Fruit fly (Drosophila melanogaster) whole organism, embryonic: ENCODE data around the gene SrpRalpha.

Experiments
- B-H2 ChIP-seq: fragments of 200-800 bp; sonication (Bioruptor generic); optimal IDR thresholded peaks from 2 replicates; lab custom pipeline; 2018; ENCODE audit warnings: missing biosample characterization, mild to moderate bottlenecking, missing genetic modification characterization
- CG10366 ChIP-seq: fragments of 200-800 bp; sonication (Bioruptor generic); IDR thresholded peaks from 2 replicates; pipeline ENCODE4 v1.3.6; 2022; ENCODE audit warnings: missing biosample characterization, missing genetic modification characterization
- CG12071 ChIP-seq: fragments of 200-800 bp; sonication (Bioruptor generic); optimal IDR thresholded peaks from 3 replicates; lab custom pipeline; 2018; ENCODE audit warnings: missing biosample characterization, mild to moderate bottlenecking, missing genetic modification characterization
- CG12104 ChIP-seq: fragments of 200-800 bp; sonication (Bioruptor generic); optimal IDR thresholded peaks from 3 replicates; lab custom pipeline; 2016; ENCODE audit warnings: missing biosample characterization, missing genetic modification characterization
- CG12155 ChIP-seq: fragments of 200-800 bp; sonication (Bioruptor generic); optimal IDR thresholded peaks from 3 replicates; lab custom pipeline; 2016; ENCODE audit warnings: missing biosample characterization, missing genetic modification characterization
- CG12236 ChIP-seq: fragments of 200-800 bp; sonication (Bioruptor generic); optimal IDR thresholded peaks from 2 replicates; lab custom pipeline; 2016; ENCODE audit warnings: missing biosample characterization, missing genetic modification characterization
- CG12659 ChIP-seq: fragments of 200-800 bp; sonication (Bioruptor generic); optimal IDR thresholded peaks from 3 replicates; lab custom pipeline; 2017; ENCODE audit warnings: mild to moderate bottlenecking, missing biosample characterization, missing genetic modification reagents, missing genetic modification characterization
- CG13296 ChIP-seq: fragments of 200-800 bp; sonication (Bioruptor generic); optimal IDR thresholded peaks from 3 replicates; lab custom pipeline; 2018; ENCODE audit warnings: missing biosample characterization, mild to moderate bottlenecking, missing genetic modification characterization
- CG14014 ChIP-seq: fragments of 200-800 bp; sonication (Bioruptor generic); IDR thresholded peaks from 2 replicates; pipeline ENCODE4 v1.3.6; 2022; ENCODE audit warnings: missing biosample characterization, missing genetic modification characterization
- CG14050 ChIP-seq: fragments of 200-800 bp; sonication (Bioruptor generic); IDR thresholded peaks from 3 replicates; pipeline ENCODE4 v1.3.6; 2022; ENCODE audit warnings: missing biosample characterization, missing genetic modification characterization
- CG14441 ChIP-seq: fragments of 200-800 bp; sonication (Bioruptor generic); IDR thresholded peaks from 2 replicates; pipeline ENCODE4 v1.3.6; 2022; ENCODE audit warnings: missing biosample characterization, missing genetic modification characterization
- CG14710 ChIP-seq: fragments of 200-800 bp; sonication (Bioruptor generic); optimal IDR thresholded peaks from 3 replicates; lab custom pipeline; 2019; ENCODE audit warnings: missing biosample characterization, mild to moderate bottlenecking, missing genetic modification characterization, moderate library complexity
- CG2199 ChIP-seq: fragments of 200-800 bp; sonication (Bioruptor generic); IDR thresholded peaks from 3 replicates; pipeline ENCODE4 v1.3.6; 2022; ENCODE audit warnings: missing biosample characterization, missing genetic modification characterization
- CG2712 ChIP-seq: fragments of 200-800 bp; optimal IDR thresholded peaks from 3 replicates; lab custom pipeline; 2019; ENCODE audit warnings: missing biosample characterization, mild to moderate bottlenecking, missing genetic modification characterization, moderate library complexity
- CG2875 ChIP-seq: fragments of 200-800 bp; sonication (Bioruptor generic); optimal IDR thresholded peaks from 2 replicates; lab custom pipeline; 2017; ENCODE audit warnings: missing biosample characterization, mild to moderate bottlenecking, missing genetic modification characterization, missing genetic modification reagents
- CG3407 ChIP-seq: fragments of 200-800 bp; sonication (Bioruptor generic); optimal IDR thresholded peaks from 2 replicates; lab custom pipeline; 2018; ENCODE audit warnings: missing biosample characterization, mild to moderate bottlenecking, missing genetic modification characterization
- CG34224 ChIP-seq: fragments of 200-800 bp; sonication (Bioruptor generic); IDR thresholded peaks from 3 replicates; pipeline ENCODE4 v1.3.6; 2022; ENCODE audit warnings: missing biosample characterization, missing genetic modification characterization; ENCODE audit not compliant: partially characterized antibody
- CG34376 ChIP-seq: fragments of 200-800 bp; sonication (Bioruptor generic); optimal IDR thresholded peaks from 2 replicates; lab custom pipeline; 2018; ENCODE audit warnings: missing biosample characterization, mild to moderate bottlenecking, missing genetic modification characterization
- CG3995 ChIP-seq: fragments of 200-800 bp; sonication (Bioruptor generic); optimal IDR thresholded peaks from 3 replicates; lab custom pipeline; 2016; ENCODE audit warnings: missing biosample characterization, missing genetic modification characterization
- CG5180 ChIP-seq: fragments of 200-800 bp; sonication (Bioruptor generic); optimal IDR thresholded peaks from 3 replicates; lab custom pipeline; 2017; ENCODE audit warnings: missing biosample characterization, missing genetic modification characterization, mild to moderate bottlenecking, moderate library complexity, missing genetic modification reagents
- CG7786 ChIP-seq: fragments of 200-800 bp; sonication (Bioruptor generic); optimal IDR thresholded peaks from 2 replicates; lab custom pipeline; 2016; ENCODE audit warnings: missing biosample characterization, missing genetic modification characterization
- CG8281 ChIP-seq: fragments of 200-800 bp; sonication (Bioruptor generic); optimal IDR thresholded peaks from 2 replicates; lab custom pipeline; 2018; ENCODE audit warnings: missing biosample characterization, mild to moderate bottlenecking, missing genetic modification characterization, moderate library complexity
- CG9215 ChIP-seq: fragments of 200-800 bp; sonication (Bioruptor generic); IDR thresholded peaks from 2 replicates; pipeline ENCODE4 v1.3.6; 2022; ENCODE audit warnings: missing biosample characterization, missing genetic modification characterization
- CTCF ChIP-seq: fragments of 200-800 bp; sonication (Bioruptor generic); optimal IDR thresholded peaks from 2 replicates; lab custom pipeline; 2017; ENCODE audit warnings: missing biosample characterization, mild to moderate bottlenecking, missing genetic modification characterization, moderate library complexity
- CkIIα-i1 ChIP-seq: fragments of 200-800 bp; sonication (Bioruptor generic); IDR thresholded peaks from 2 replicates; pipeline ENCODE4 v1.3.6; 2022; ENCODE audit warnings: missing biosample characterization, missing genetic modification characterization
- HLH54F ChIP-seq: fragments of 200-800 bp; sonication (Bioruptor generic); optimal IDR thresholded peaks from 3 replicates; lab custom pipeline; 2016; ENCODE audit warnings: missing biosample characterization, missing genetic modification characterization
- HmgZ ChIP-seq: fragments of 200-800 bp; sonication (Bioruptor generic); optimal IDR thresholded peaks from 2 replicates; lab custom pipeline; 2018; ENCODE audit warnings: missing biosample characterization, mild to moderate bottlenecking, missing genetic modification characterization
- MTF-1 ChIP-seq: fragments of 200-800 bp; sonication (Bioruptor generic); optimal IDR thresholded peaks from 2 replicates; lab custom pipeline; 2018; ENCODE audit warnings: missing biosample characterization, mild to moderate bottlenecking, missing genetic modification characterization, borderline replicate concordance
- NC2α ChIP-seq: fragments of 200-800 bp; sonication (Bioruptor generic); optimal IDR thresholded peaks from 2 replicates; lab custom pipeline; 2016; ENCODE audit warnings: missing biosample characterization, missing genetic modification characterization
- Nf-YA ChIP-seq: fragments of 200-800 bp; sonication (Bioruptor generic); IDR thresholded peaks from 2 replicates; pipeline ENCODE4 v1.3.6; 2022; ENCODE audit warnings: missing biosample characterization, missing genetic modification characterization
- Oli ChIP-seq: fragments of 200-800 bp; sonication (Bioruptor generic); optimal IDR thresholded peaks from 2 replicates; lab custom pipeline; 2018; ENCODE audit warnings: missing biosample characterization, mild to moderate bottlenecking, missing genetic modification characterization, moderate library complexity
- Scr ChIP-seq: fragments of 200-800 bp; sonication (Bioruptor generic); IDR thresholded peaks from 2 replicates; pipeline ENCODE4 v1.3.6; 2022; ENCODE audit warnings: missing biosample characterization, missing genetic modification characterization; ENCODE audit not compliant: partially characterized antibody
- Sox102F ChIP-seq: fragments of 200-800 bp; sonication (Bioruptor generic); optimal IDR thresholded peaks from 2 replicates; lab custom pipeline; 2018; ENCODE audit warnings: missing biosample characterization, mild to moderate bottlenecking, missing genetic modification characterization, moderate library complexity
- Spps ChIP-seq: fragments of 200-800 bp; sonication (Bioruptor generic); optimal IDR thresholded peaks from 2 replicates; lab custom pipeline; 2018; ENCODE audit warnings: missing biosample characterization, mild to moderate bottlenecking, missing genetic modification characterization
- TFAM ChIP-seq: fragments of 200-800 bp; sonication (Bioruptor generic); optimal IDR thresholded peaks from 2 replicates; lab custom pipeline; 2017; ENCODE audit warnings: missing biosample characterization, missing genetic modification characterization, inconsistent platforms
- btn ChIP-seq: fragments of 200-800 bp; sonication (Bioruptor generic); optimal IDR thresholded peaks from 2 replicates; lab custom pipeline; 2016; ENCODE audit warnings: missing biosample characterization, missing genetic modification characterization
- cas ChIP-seq: fragments of 200-800 bp; sonication (Bioruptor generic); IDR thresholded peaks from 2 replicates; pipeline ENCODE4 v1.3.6; 2022; ENCODE audit warnings: missing biosample characterization, missing genetic modification characterization
- crc ChIP-seq: fragments of 200-800 bp; sonication (Bioruptor generic); optimal IDR thresholded peaks from 2 replicates; lab custom pipeline; 2016; ENCODE audit warnings: missing biosample characterization, missing genetic modification characterization
- cwo ChIP-seq: fragments of 200-800 bp; sonication (Bioruptor generic); optimal IDR thresholded peaks from 3 replicates; lab custom pipeline; 2017; ENCODE audit warnings: missing biosample characterization, missing genetic modification characterization, mild to moderate bottlenecking, moderate library complexity, missing genetic modification reagents
- esg ChIP-seq: fragments of 200-800 bp; sonication (Bioruptor generic); conservative IDR thresholded peaks from 2 replicates; pipeline ENCODE4 v1.3.6; 2022; ENCODE audit warnings: missing biosample characterization, missing genetic modification characterization
- fru ChIP-seq: fragments of >200 bp; optimal IDR thresholded peaks from 2 replicates; lab custom pipeline; 2017
- ham ChIP-seq: fragments of 200-800 bp; sonication (Bioruptor generic); IDR thresholded peaks from 2 replicates; pipeline ENCODE4 v1.3.6; 2022; ENCODE audit warnings: missing biosample characterization, missing genetic modification characterization
- lbe ChIP-seq: fragments of 200-800 bp; sonication (Bioruptor generic); optimal IDR thresholded peaks from 2 replicates; lab custom pipeline; 2016; ENCODE audit warnings: missing biosample characterization, mild to moderate bottlenecking, missing genetic modification characterization
- nau ChIP-seq: fragments of 200-800 bp; sonication (Bioruptor generic); optimal IDR thresholded peaks from 3 replicates; lab custom pipeline; 2017; ENCODE audit warnings: missing biosample characterization, mild to moderate bottlenecking, missing genetic modification characterization, missing genetic modification reagents
- nerfin-2 ChIP-seq: fragments of 200-800 bp; sonication (Bioruptor generic); IDR thresholded peaks from 2 replicates; pipeline ENCODE4 v1.3.6; 2022; ENCODE audit warnings: missing biosample characterization, missing genetic modification characterization; ENCODE audit not compliant: partially characterized antibody
- nmo ChIP-seq: fragments of 200-800 bp; sonication (Bioruptor generic); optimal IDR thresholded peaks from 2 replicates; lab custom pipeline; 2018; ENCODE audit warnings: missing biosample characterization, mild to moderate bottlenecking, missing genetic modification characterization, moderate library complexity
- odd ChIP-seq: fragments of 200-800 bp; sonication (Bioruptor generic); optimal IDR thresholded peaks from 2 replicates; lab custom pipeline; 2017; ENCODE audit warnings: missing biosample characterization, mild to moderate bottlenecking, missing genetic modification characterization
- onecut ChIP-seq: fragments of 200-800 bp; sonication (Bioruptor generic); IDR thresholded peaks from 2 replicates; pipeline ENCODE4 v1.3.6; 2022; ENCODE audit warnings: missing biosample characterization, missing genetic modification characterization
- pho ChIP-seq: fragments of 200-800 bp; sonication (Bioruptor generic); optimal IDR thresholded peaks from 2 replicates; lab custom pipeline; 2016; ENCODE audit warnings: missing biosample characterization, missing genetic modification characterization
- sug ChIP-seq: fragments of 200-800 bp; optimal IDR thresholded peaks from 2 replicates; lab custom pipeline; 2019; ENCODE audit warnings: missing biosample characterization, mild to moderate bottlenecking, missing genetic modification characterization, moderate library complexity
- unpg ChIP-seq: fragments of 200-800 bp; sonication (Bioruptor generic); optimal IDR thresholded peaks from 3 replicates; lab custom pipeline; 2018; ENCODE audit warnings: missing biosample characterization, mild to moderate bottlenecking, missing genetic modification characterization, moderate library complexity
- zfh1 ChIP-seq: fragments of 200-800 bp; sonication (Bioruptor generic); IDR thresholded peaks from 3 replicates; pipeline ENCODE4 v1.3.6; 2022; ENCODE audit warnings: missing biosample characterization, missing genetic modification characterization

SrpRalpha gene

dm6 chrX:11146598-11147176, 17.8 kb upstream of the SrpRalpha start (continued):
- TF ChIP-seq pho (GFP tag; lab: Kevin White, UChicago), result no peak
- TF ChIP-seq CG7786 (GFP tag; lab: Kevin White, UChicago), result peak; percentile 3
- TF ChIP-seq CTCF (GFP tag; lab: Kevin White, UChicago), result no peak
- no peak for TF ChIP-seq Nf-YA (GFP tag; lab: Robert Waterston, UW)
- TF ChIP-seq lbe (GFP tag; lab: Kevin White, UChicago), result no peak
- TF ChIP-seq ham, result no peak
- TF ChIP-seq cas (GFP tag; lab: Robert Waterston, UW), result no peak
- no peak for TF ChIP-seq CkIIα-i1 (GFP tag; lab: Robert Waterston, UW)
- no peak for TF ChIP-seq CG9215 (GFP tag; lab: Robert Waterston, UW)
- TF ChIP-seq CG10366 (GFP tag; lab: Robert Waterston, UW), result peak; percentile 36; the same call in 1 of the 2 replicates
- no peak for TF ChIP-seq nerfin-2 (GFP tag; lab: Robert Waterston, UW)
- no peak for TF ChIP-seq CG34224
- TF ChIP-seq zfh1 (GFP tag; lab: Robert Waterston, UW), result peak; percentile 79
- no peak for TF ChIP-seq nau (GFP tag; lab: Kevin White, UChicago)
- TF ChIP-seq NC2α (GFP tag; lab: Kevin White, UChicago), result no peak
- TF ChIP-seq CG12155 (GFP tag; lab: Kevin White, UChicago), result no peak
- TF ChIP-seq odd, result no peak
- no peak for TF ChIP-seq CG12104
- TF ChIP-seq sug (tag; lab: Kevin White, UChicago), result no peak
- TF ChIP-seq CG14014 (GFP tag; lab: Robert Waterston, UW), result peak; percentile 56; the same call in 1 of the 2 replicates
- TF ChIP-seq CG12659 (GFP tag; lab: Kevin White, UChicago), result peak; percentile 1
- TF ChIP-seq btn, result no peak
- TF ChIP-seq Sox102F (GFP tag; lab: Kevin White, UChicago), result no peak
- TF ChIP-seq nmo, result peak; percentile 39
- TF ChIP-seq unpg (GFP tag; lab: Kevin White, UChicago), result peak; percentile 21
- no peak for TF ChIP-seq cwo (GFP tag; lab: Kevin White, UChicago)
- TF ChIP-seq HmgZ (tag; lab: Kevin White, UChicago), result no peak
- no peak for TF ChIP-seq fru (lab: Kevin White, UChicago)
- TF ChIP-seq esg (GFP tag; lab: Robert Waterston, UW), result no peak
- no peak for TF ChIP-seq Scr (GFP tag; lab: Robert Waterston, UW)
- TF ChIP-seq crc, result no peak
- TF ChIP-seq CG8281 (tag; lab: Kevin White, UChicago), result no peak
- TF ChIP-seq TFAM (GFP tag; lab: Kevin White, UChicago), result no peak
- no peak for TF ChIP-seq CG5180 (GFP tag; lab: Kevin White, UChicago)
- TF ChIP-seq Spps, result no peak
- no peak for TF ChIP-seq CG34376 (GFP tag; lab: Kevin White, UChicago)
- no peak for TF ChIP-seq MTF-1 (GFP tag; lab: Kevin White, UChicago)
- TF ChIP-seq CG13296, result no peak
- TF ChIP-seq CG2712, result peak; percentile 37
- peak; percentile 23; the same call in 1 of the 2 replicates for TF ChIP-seq CG14441 (GFP tag; lab: Robert Waterston, UW)
- TF ChIP-seq CG14050, result no peak
- TF ChIP-seq CG2875 (GFP tag; lab: Kevin White, UChicago), result no peak
- no peak for TF ChIP-seq CG12071 (GFP tag; lab: Kevin White, UChicago)
- TF ChIP-seq B-H2 (GFP tag; lab: Kevin White, UChicago), result no peak
- no peak for TF ChIP-seq CG3995 (GFP tag; lab: Kevin White, UChicago)
- TF ChIP-seq Oli (tag; lab: Kevin White, UChicago), result no peak
- TF ChIP-seq HLH54F (GFP tag; lab: Kevin White, UChicago), result no peak
- no peak for TF ChIP-seq CG2199 (GFP tag; lab: Robert Waterston, UW)
- TF ChIP-seq CG14710, result peak; percentile 16
- no peak for TF ChIP-seq CG3407 (GFP tag; lab: Kevin White, UChicago)
- TF ChIP-seq onecut, result no peak
- no peak for TF ChIP-seq CG12236 (GFP tag; lab: Kevin White, UChicago)
